Worm (Caenorhabditis elegans) whole organism, L1 larva: ENCODE measurements around the gene K04C2.8.
A peak's percentile ranks its signal among the peaks of the same experiment; 100 is the strongest.

Experiments
- ces-1 ChIP-seq: fragments of 150-350 bp; optimal IDR thresholded peaks from 2 replicates; lab custom pipeline; 2014; ENCODE audit warnings: missing biosample characterization, missing genetic modification reagents, missing genetic modification characterization
- efl-1 ChIP-seq, 4 experiments: fragments of 150-350 bp; optimal IDR thresholded peaks in 3 of 4; peaks in 1 of 4; 1 replicate in 1 of 4; 2 replicates in 3 of 4; lab custom pipeline; 2014; ENCODE audit warnings: missing biosample characterization in 2 of 4, missing genetic modification characterization in 2 of 4, missing genetic modification reagents in 2 of 4
- egl-27 ChIP-seq, 2 experiments: fragments of 150-350 bp in 1 of 2; sonication (generic microtip); optimal IDR thresholded peaks; 3 replicates each; lab custom pipeline; 2017 to 2018; ENCODE audit warnings: missing biosample characterization in 2 of 2, missing genetic modification characterization in 2 of 2, missing genetic modification reagents in 2 of 2
- fkh-4 ChIP-seq: sonication (generic microtip); optimal IDR thresholded peaks from 2 replicates; lab custom pipeline; 2016; ENCODE audit warnings: missing compliant biosample characterization, missing genetic modification characterization, borderline replicate concordance
- hlh-17 ChIP-seq: fragments of 200-800 bp; sonication (Bioruptor generic); optimal IDR thresholded peaks from 2 replicates; lab custom pipeline; 2018; ENCODE audit warnings: missing genetic modification characterization, mild to moderate bottlenecking, missing compliant biosample characterization, moderate library complexity, borderline replicate concordance
- lin-14 ChIP-seq: fragments of 200-800 bp; sonication (Bioruptor generic); optimal IDR thresholded peaks from 2 replicates; lab custom pipeline; 2018; ENCODE audit warnings: mild to moderate bottlenecking, missing genetic modification characterization, moderate library complexity, missing compliant biosample characterization
- lin-15B ChIP-seq: fragments of 150-350 bp; sonication (generic microtip); optimal IDR thresholded peaks from 3 replicates; lab custom pipeline; 2014; ENCODE audit warnings: missing biosample characterization, missing genetic modification characterization
- lsy-2 ChIP-seq, 2 experiments: fragments of 150-350 bp; optimal IDR thresholded peaks; 2 replicates each; lab custom pipeline; 2014; ENCODE audit warnings: missing biosample characterization in 2 of 2, missing genetic modification characterization in 2 of 2
- nhr-20 ChIP-seq: sonication (generic microtip); optimal IDR thresholded peaks from 2 replicates; lab custom pipeline; 2016; ENCODE audit warnings: mild to moderate bottlenecking, missing genetic modification characterization, missing compliant biosample characterization
- nhr-71 ChIP-seq: sonication (generic microtip); optimal IDR thresholded peaks from 2 replicates; lab custom pipeline; 2016; ENCODE audit warnings: mild to moderate bottlenecking, missing genetic modification characterization, moderate library complexity, missing compliant biosample characterization
- rnt-1 ChIP-seq: sonication (generic microtip); optimal IDR thresholded peaks from 2 replicates; lab custom pipeline; 2016; ENCODE audit warnings: mild to moderate bottlenecking, missing genetic modification characterization, moderate library complexity, missing compliant biosample characterization
- sox-4 ChIP-seq: sonication (generic microtip); optimal IDR thresholded peaks from 2 replicates; lab custom pipeline; 2016; ENCODE audit warnings: missing genetic modification characterization, missing compliant biosample characterization
- unc-130 ChIP-seq: fragments of 150-350 bp; optimal IDR thresholded peaks from 2 replicates; lab custom pipeline; 2017; ENCODE audit warnings: missing biosample characterization, missing genetic modification characterization, inconsistent platforms
- unc-30 ChIP-seq: sonication (generic microtip); optimal IDR thresholded peaks from 2 replicates; lab custom pipeline; 2017; ENCODE audit warnings: missing biosample characterization, missing genetic modification characterization
- unc-86 ChIP-seq: sonication (generic microtip); optimal IDR thresholded peaks from 2 replicates; lab custom pipeline; 2016; ENCODE audit warnings: missing genetic modification characterization, missing compliant biosample characterization

Gene K04C2.8

ce11 chrIII:6903056-6903977, 33.2 kb downstream of the K04C2.8 start, which contains the start of the genes brc-2 and T07E3.3 (continued):
- no peak for TF ChIP-seq sox-4 (tag; lab: Kevin White, UChicago)

- TF ChIP-seq egl-27 (tag; optimal IDR thresholded peaks at IDR 0.05; lab: Kevin White, UChicago), result no peak
- no peak for TF ChIP-seq hlh-17
- TF ChIP-seq lsy-2 (tag; optimal IDR thresholded peaks at IDR 0.05; lab: Kevin White, UChicago), result peak in 1 of 2 experiments; percentile 51
- peak; percentile 52 for TF ChIP-seq rnt-1 (tag; lab: Kevin White, UChicago)
- no peak for TF ChIP-seq efl-1 (optimal IDR thresholded peaks at IDR 0.05; lab: Kevin White, UChicago)
- TF ChIP-seq efl-1 (GFP tag; optimal IDR thresholded peaks at IDR 0.05 in 1 of 2; lab: Kevin White, UChicago), result peak in 1 of 2 experiments; percentile 58
- TF ChIP-seq lin-14 (GFP tag; lab: Kevin White, UChicago), result peak; percentile 6
- TF ChIP-seq lin-15B, result no peak
Observed at ce11 chrIII:6904468-6904867, 34.4 kb downstream of the K04C2.8 start.

- TF ChIP-seq unc-130 (tag; lab: Kevin White, UChicago) (peak; percentile 10), ces-1 (GFP tag; lab: Kevin White, UChicago) (no peak)
Observed at ce11 chrIII:6906409-6906808, 36.3 kb downstream of the K04C2.8 start, which contains the start of gene T07E3.2. Gene T07E3.2, plus strand, starts transcription at chrIII:6906709.

ce11 chrIII:6912381-6912780, 42.3 kb downstream of the K04C2.8 start, which contains the start of gene pdf-1:
Gene pdf-1, minus strand, starts transcription at chrIII:6912481.
- TF ChIP-seq unc-30 (tag; lab: Kevin White, UChicago) (no peak), lin-14 (GFP tag; lab: Kevin White, UChicago) (peak; percentile 2), nhr-20 (tag; lab: Kevin White, UChicago) (no peak), lin-15B (no peak), fkh-4 (tag; lab: Kevin White, UChicago) (no peak)

- TF ChIP-seq nhr-71, result peak; percentile 3
- TF ChIP-seq sox-4 (tag; lab: Kevin White, UChicago), result no peak
- peak; percentile 6 for TF ChIP-seq unc-86 (tag; lab: Kevin White, UChicago)
- peak; percentile 62 for TF ChIP-seq lin-14 (GFP tag; lab: Kevin White, UChicago)
Observed at ce11 chrIII:6914840-6915239, 44.7 kb downstream of the K04C2.8 start.
